Fruit fly (Drosophila melanogaster) whole organism, prepupa: ENCODE measurements around the gene LUBEL.

ENCODE experiments used
- CG8119 ChIP-seq: fragments of 200-800 bp; sonication (Bioruptor generic); IDR thresholded peaks from 3 replicates; pipeline ENCODE4 v1.3.6; 2022; ENCODE audit warnings: missing biosample characterization, missing genetic modification characterization
- spab ChIP-seq: fragments of 200-800 bp; sonication (Bioruptor generic); optimal IDR thresholded peaks from 2 replicates; lab custom pipeline; 2017; ENCODE audit warnings: missing biosample characterization, mild to moderate bottlenecking, missing genetic modification characterization, missing genetic modification reagents

DNA sequence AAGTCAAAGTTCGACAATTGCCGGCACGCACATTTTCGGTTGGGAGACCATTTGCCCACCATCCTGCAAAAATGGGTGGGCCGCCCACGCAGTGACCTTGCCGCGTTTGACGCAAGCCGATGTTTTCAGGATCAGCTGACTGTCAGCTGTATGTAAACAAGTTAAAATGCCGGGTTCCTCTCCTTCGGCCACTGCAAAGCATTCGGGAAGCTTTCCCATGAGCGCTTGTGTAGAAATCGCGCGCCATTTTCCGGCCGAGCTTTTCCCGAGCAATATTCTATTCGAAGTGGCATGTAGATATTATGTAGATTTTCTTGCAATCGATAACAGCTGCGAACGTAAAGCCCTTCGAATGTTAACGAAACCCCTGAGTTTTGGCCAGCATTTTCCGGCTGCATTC, 1.1 kb upstream of the LUBEL start, which contains the start of gene CG17378:
- no peak for TF ChIP-seq CG8119 (GFP tag; lab: Robert Waterston, UW)
- TF ChIP-seq spab (GFP tag; lab: Kevin White, UChicago): no peak
